Fruit fly (Drosophila melanogaster): ENCODE measurements around the gene temp.

temp gene

dm6 chrX:2259763-2260162 lies 2.6 kb downstream of the temp start, which contains the start of gene CG3078:
TSS of gene CG3078 (minus strand) at chrX:2259863.
- TF ChIP-seq sv (GFP tag; optimal IDR thresholded peaks at IDR 0.05) (no peak), Abd-B (GFP tag; optimal IDR thresholded peaks at IDR 0.05) (no peak), Sp1 (GFP tag; optimal IDR thresholded peaks at IDR 0.05) (no peak), sage (GFP tag; optimal IDR thresholded peaks at IDR 0.05) (no peak), tai (GFP tag; optimal IDR thresholded peaks at IDR 0.05) (no peak), dsf (GFP tag; optimal IDR thresholded peaks at IDR 0.05; ENCODE audit: borderline replicate concordance) (no peak), Vsx2 (GFP tag; optimal IDR thresholded peaks at IDR 0.05; ENCODE audit: partially characterized antibody) (no peak), rgr (GFP tag; optimal IDR thresholded peaks at IDR 0.05) (no peak), dmrt93B (GFP tag; optimal IDR thresholded peaks at IDR 0.05) (no peak), CG32264 (GFP tag; optimal IDR thresholded peaks at IDR 0.05) (no peak), CrebA (GFP tag; optimal IDR thresholded peaks at IDR 0.05; ENCODE audit: borderline replicate concordance) (no peak), Myc (optimal IDR thresholded peaks at IDR 0.05) (no peak), Hr78 (GFP tag; optimal IDR thresholded peaks at IDR 0.05) (no peak), psq (GFP tag; optimal IDR thresholded peaks at IDR 0.05) (no peak)

dm6 chrX:2258602-2259233 lies 3.6 kb downstream of the temp start:
- no peak for TF ChIP-seq CG9705 (GFP tag; optimal IDR thresholded peaks at IDR 0.05)
- no peak for TF ChIP-seq HLH106 (tag; optimal IDR thresholded peaks at IDR 0.05)
- TF ChIP-seq fru (GFP tag; optimal IDR thresholded peaks at IDR 0.05): no peak
- no peak for TF ChIP-seq dmrt93B (GFP tag; optimal IDR thresholded peaks at IDR 0.05)
- TF ChIP-seq brk (GFP tag; optimal IDR thresholded peaks at IDR 0.05): no peak
- TF ChIP-seq CG32264 (GFP tag; optimal IDR thresholded peaks at IDR 0.05): no peak
- TF ChIP-seq lola (GFP tag; optimal IDR thresholded peaks at IDR 0.05): no peak

dm6 chrX:2255035-2255434 lies 7.3 kb downstream of the temp start:
- TF ChIP-seq Abd-B (GFP tag; optimal IDR thresholded peaks at IDR 0.05): no peak
- TF ChIP-seq usp (GFP tag; optimal IDR thresholded peaks at IDR 0.05): no peak
- no peak for TF ChIP-seq Rel (GFP tag; optimal IDR thresholded peaks at IDR 0.05)
- TF ChIP-seq Rel (tag; optimal IDR thresholded peaks at IDR 0.05): no peak
- no peak for TF ChIP-seq dmrt93B (GFP tag; optimal IDR thresholded peaks at IDR 0.05)
- no peak for TF ChIP-seq N (GFP tag; optimal IDR thresholded peaks at IDR 0.05)
- TF ChIP-seq psq (GFP tag; optimal IDR thresholded peaks at IDR 0.05): no peak
- TF ChIP-seq Hr83 (GFP tag; optimal IDR thresholded peaks at IDR 0.05; ENCODE audit: poor library complexity, severe bottlenecking): no peak
- TF ChIP-seq Dif (GFP tag; optimal IDR thresholded peaks at IDR 0.05; ENCODE audit: partially characterized antibody): no peak
- no peak for TF ChIP-seq lola (GFP tag; optimal IDR thresholded peaks at IDR 0.05)
- no peak for TF ChIP-seq sage (GFP tag; optimal IDR thresholded peaks at IDR 0.05)
- TF ChIP-seq OdsH (GFP tag; optimal IDR thresholded peaks at IDR 0.05): no peak
- no peak for TF ChIP-seq h (GFP tag; optimal IDR thresholded peaks at IDR 0.05)
- no peak for TF ChIP-seq br (GFP tag; optimal IDR thresholded peaks at IDR 0.05)

- TF ChIP-seq rgr (GFP tag; optimal IDR thresholded peaks at IDR 0.05) (no peak), h (GFP tag; optimal IDR thresholded peaks at IDR 0.05) (peak; percentile 16), OdsH (GFP tag; optimal IDR thresholded peaks at IDR 0.05) (no peak), Vsx2 (GFP tag; optimal IDR thresholded peaks at IDR 0.05; ENCODE audit: partially characterized antibody) (no peak), Jra (GFP tag; optimal IDR thresholded peaks at IDR 0.05) (no peak), fru (GFP tag; optimal IDR thresholded peaks at IDR 0.05) (no peak), Mio (GFP tag; optimal IDR thresholded peaks at IDR 0.05) (no peak), Dfd (GFP tag; optimal IDR thresholded peaks at IDR 0.05) (no peak)
Observed at dm6 chrX:2254020-2254626, 8.2 kb downstream of the temp start, which contains the start of gene CG3091. TSS of gene CG3091 (minus strand) at chrX:2254197.

- TF ChIP-seq Dif (GFP tag; optimal IDR thresholded peaks at IDR 0.05; ENCODE audit: partially characterized antibody) (no peak), pan (optimal IDR thresholded peaks at IDR 0.05) (no peak), Sp1 (GFP tag; optimal IDR thresholded peaks at IDR 0.05) (no peak), brk (GFP tag; optimal IDR thresholded peaks at IDR 0.05) (no peak), Vsx2 (GFP tag; optimal IDR thresholded peaks at IDR 0.05; ENCODE audit: partially characterized antibody) (no peak), Jra (GFP tag; optimal IDR thresholded peaks at IDR 0.05) (no peak), fru (GFP tag; optimal IDR thresholded peaks at IDR 0.05) (no peak)
Observed at dm6 chrX:2251688-2252087, 10.6 kb downstream of the temp start, which contains the start of gene CG3191. TSS of gene CG3191 (minus strand) at chrX:2251993.

Measured in whole organism, wandering third instar larva.